Worm (Caenorhabditis elegans): Measurements from ENCODE around the gene C29E4.15.

Gene C29E4.15

DNA sequence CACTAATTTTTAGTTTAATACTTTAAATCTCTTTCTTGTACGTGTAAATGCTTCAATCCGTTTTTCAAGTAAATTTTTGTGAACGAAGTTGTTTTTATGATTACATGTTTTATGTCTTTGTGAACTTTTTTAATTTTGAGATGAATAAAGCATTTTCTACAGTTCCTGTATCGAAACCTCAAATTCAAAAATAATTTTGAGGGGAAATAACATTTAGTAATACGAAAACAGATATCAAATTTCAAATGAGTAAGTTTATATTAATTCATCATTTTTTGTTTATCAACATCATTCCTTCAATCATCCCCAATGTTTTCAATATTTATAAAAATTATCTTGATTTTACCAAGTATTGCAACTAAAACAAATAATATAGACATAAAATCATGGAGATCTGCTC, 14.9 kb upstream of the C29E4.15 start, which contains the start of gene C29E4.10:
Gene C29E4.10 (plus strand): TSS at position 301 of the 400 bp plus-strand sequence.
- TF ChIP-seq tbx-8 (GFP tag; optimal IDR thresholded peaks at IDR 0.05): no peak
- TF ChIP-seq bed-3 (GFP tag; optimal IDR thresholded peaks at IDR 0.05): no peak
- TF ChIP-seq mab-5 (tag; optimal IDR thresholded peaks at IDR 0.05): no peak
- TF ChIP-seq cnd-1 (tag; optimal IDR thresholded peaks at IDR 0.05): no peak
- no peak for TF ChIP-seq nhr-2 (tag; optimal IDR thresholded peaks at IDR 0.05)
- no peak for TF ChIP-seq sem-2 (GFP tag; optimal IDR thresholded peaks at IDR 0.05)
- no peak for TF ChIP-seq ces-1 (GFP tag; optimal IDR thresholded peaks at IDR 0.05)
- TF ChIP-seq sptf-1 (tag; optimal IDR thresholded peaks at IDR 0.05): no peak
- no peak for TF ChIP-seq M03D4.4 (tag; optimal IDR thresholded peaks at IDR 0.05)
- no peak for TF ChIP-seq ceh-83 (GFP tag; optimal IDR thresholded peaks at IDR 0.05)
- no peak for TF ChIP-seq zip-8 (tag; optimal IDR thresholded peaks at IDR 0.05)
- no peak for TF ChIP-seq lsy-2 (tag; optimal IDR thresholded peaks at IDR 0.05)
- no peak for TF ChIP-seq ceh-43 (GFP tag; optimal IDR thresholded peaks at IDR 0.05)
- no peak for TF ChIP-seq lin-13 (tag; optimal IDR thresholded peaks at IDR 0.05)
- no peak for TF ChIP-seq ceh-39 (tag; optimal IDR thresholded peaks at IDR 0.05)
- no peak for TF ChIP-seq elt-1 (tag; optimal IDR thresholded peaks at IDR 0.05; ENCODE audit: borderline replicate concordance, insufficient read depth)
- no peak for TF ChIP-seq nhr-237 (tag; optimal IDR thresholded peaks at IDR 0.05)
- no peak for TF ChIP-seq nhr-12 (tag; optimal IDR thresholded peaks at IDR 0.05)
- TF ChIP-seq unc-120 (tag; optimal IDR thresholded peaks at IDR 0.05; ENCODE audit: poor library complexity, severe bottlenecking): no peak
- TF ChIP-seq snpc-4 (tag; optimal IDR thresholded peaks at IDR 0.05): no peak

DNA sequence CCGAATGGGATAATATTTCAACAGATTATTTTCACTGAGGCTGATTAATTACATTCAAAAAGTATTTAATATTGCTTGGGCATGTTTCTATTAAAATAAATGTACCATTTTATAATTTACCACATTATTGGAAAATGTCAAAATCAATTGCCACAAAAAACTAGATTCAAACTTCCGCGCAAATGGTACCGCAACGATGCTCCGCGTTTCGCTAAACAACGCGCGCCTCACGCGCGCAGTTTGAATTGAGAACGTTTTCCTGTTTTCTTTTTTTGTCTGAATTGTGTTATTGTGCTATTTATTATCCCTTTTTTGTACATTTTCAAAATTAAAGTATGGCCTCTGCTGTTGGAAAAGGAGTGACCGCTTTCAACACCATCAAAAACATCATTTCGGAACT, 11.6 kb upstream of the C29E4.15 start, which contains the start of gene C29E4.12:
Gene C29E4.12 (plus strand): TSS at position 333 of the 400 bp plus-strand sequence.
- TF ChIP-seq M03D4.4 (tag; optimal IDR thresholded peaks at IDR 0.05) (no peak), nhr-237 (tag; optimal IDR thresholded peaks at IDR 0.05) (peak; percentile 76), pha-4 (tag; optimal IDR thresholded peaks at IDR 0.05) (peak; percentile 61), mls-2 (tag; optimal IDR thresholded peaks at IDR 0.05) (no peak), cnd-1 (tag; optimal IDR thresholded peaks at IDR 0.05) (no peak), blmp-1 (tag; optimal IDR thresholded peaks at IDR 0.05) (no peak), lin-13 (tag; optimal IDR thresholded peaks at IDR 0.05) (peak; percentile 16), tbx-8 (GFP tag; optimal IDR thresholded peaks at IDR 0.05) (no peak), lin-32 (GFP tag; optimal IDR thresholded peaks at IDR 0.05) (no peak), lsy-2 (tag; optimal IDR thresholded peaks at IDR 0.05) (peak; percentile 81), nhr-2 (tag; optimal IDR thresholded peaks at IDR 0.05) (no peak), snpc-4 (tag; optimal IDR thresholded peaks at IDR 0.05) (no peak), ceh-43 (GFP tag; optimal IDR thresholded peaks at IDR 0.05) (no peak), nhr-28 (tag; optimal IDR thresholded peaks at IDR 0.05) (no peak), bed-3 (GFP tag; optimal IDR thresholded peaks at IDR 0.05) (no peak), ceh-39 (tag; optimal IDR thresholded peaks at IDR 0.05) (peak; percentile 52), sptf-1 (tag; optimal IDR thresholded peaks at IDR 0.05) (no peak), elt-3 (tag; optimal IDR thresholded peaks at IDR 0.05) (no peak), mep-1 (tag; optimal IDR thresholded peaks at IDR 0.05) (peak; percentile 76), hlh-1 (tag; optimal IDR thresholded peaks at IDR 0.05) (peak; percentile 28), mab-5 (tag; optimal IDR thresholded peaks at IDR 0.05) (no peak), drap-1 (GFP tag; optimal IDR thresholded peaks at IDR 0.05) (no peak), elt-1 (tag; optimal IDR thresholded peaks at IDR 0.05; ENCODE audit: borderline replicate concordance, insufficient read depth) (no peak), ztf-11 (tag; optimal IDR thresholded peaks at IDR 0.05) (no peak)

- no peak for TF ChIP-seq nhr-2 (tag; optimal IDR thresholded peaks at IDR 0.05)
Observed at ce11 chrIII:7941417-7941816, 11.0 kb upstream of the C29E4.15 start, which contains the start of gene kle-2. Gene kle-2 (plus strand): TSS chrIII:7941717.

ce11 chrIII:7946968-7947491, 5.4 kb upstream of the C29E4.15 start, which contains the start of gene gsto-1:
Gene gsto-1 (minus strand): TSS chrIII:7947018.
- TF ChIP-seq hlh-1 (tag; optimal IDR thresholded peaks at IDR 0.05): no peak
- TF ChIP-seq cnd-1 (tag; optimal IDR thresholded peaks at IDR 0.05): no peak
- no peak for TF ChIP-seq nhr-76 (tag; optimal IDR thresholded peaks at IDR 0.05)
- TF ChIP-seq flh-1 (GFP tag; optimal IDR thresholded peaks at IDR 0.05): no peak
- no peak for TF ChIP-seq pha-4 (tag; optimal IDR thresholded peaks at IDR 0.05)
- no peak for TF ChIP-seq nhr-237 (tag; optimal IDR thresholded peaks at IDR 0.05)
- no peak for TF ChIP-seq elt-3 (tag; optimal IDR thresholded peaks at IDR 0.05)
- no peak for TF ChIP-seq mab-5 (tag; optimal IDR thresholded peaks at IDR 0.05)
- no peak for TF ChIP-seq tbx-8 (GFP tag; optimal IDR thresholded peaks at IDR 0.05)
- no peak for TF ChIP-seq bed-3 (GFP tag; optimal IDR thresholded peaks at IDR 0.05)
- TF ChIP-seq sptf-1 (tag; optimal IDR thresholded peaks at IDR 0.05): no peak
- TF ChIP-seq sem-2 (GFP tag; optimal IDR thresholded peaks at IDR 0.05): no peak
- no peak for TF ChIP-seq lin-13 (tag; optimal IDR thresholded peaks at IDR 0.05)
- no peak for TF ChIP-seq ham-2 (GFP tag; optimal IDR thresholded peaks at IDR 0.05)
- no peak for TF ChIP-seq mls-2 (tag; optimal IDR thresholded peaks at IDR 0.05)
- no peak for TF ChIP-seq ceh-83 (GFP tag; optimal IDR thresholded peaks at IDR 0.05)
- TF ChIP-seq elt-1 (tag; optimal IDR thresholded peaks at IDR 0.05; ENCODE audit: borderline replicate concordance, insufficient read depth): no peak
- TF ChIP-seq nhr-28 (tag; optimal IDR thresholded peaks at IDR 0.05): no peak

Measured in whole organism, mixed stage, embryonic.